Fruit fly (Drosophila melanogaster): Measurements from ENCODE around the gene Cpr65Ay.

Cpr65Ay gene

DNA sequence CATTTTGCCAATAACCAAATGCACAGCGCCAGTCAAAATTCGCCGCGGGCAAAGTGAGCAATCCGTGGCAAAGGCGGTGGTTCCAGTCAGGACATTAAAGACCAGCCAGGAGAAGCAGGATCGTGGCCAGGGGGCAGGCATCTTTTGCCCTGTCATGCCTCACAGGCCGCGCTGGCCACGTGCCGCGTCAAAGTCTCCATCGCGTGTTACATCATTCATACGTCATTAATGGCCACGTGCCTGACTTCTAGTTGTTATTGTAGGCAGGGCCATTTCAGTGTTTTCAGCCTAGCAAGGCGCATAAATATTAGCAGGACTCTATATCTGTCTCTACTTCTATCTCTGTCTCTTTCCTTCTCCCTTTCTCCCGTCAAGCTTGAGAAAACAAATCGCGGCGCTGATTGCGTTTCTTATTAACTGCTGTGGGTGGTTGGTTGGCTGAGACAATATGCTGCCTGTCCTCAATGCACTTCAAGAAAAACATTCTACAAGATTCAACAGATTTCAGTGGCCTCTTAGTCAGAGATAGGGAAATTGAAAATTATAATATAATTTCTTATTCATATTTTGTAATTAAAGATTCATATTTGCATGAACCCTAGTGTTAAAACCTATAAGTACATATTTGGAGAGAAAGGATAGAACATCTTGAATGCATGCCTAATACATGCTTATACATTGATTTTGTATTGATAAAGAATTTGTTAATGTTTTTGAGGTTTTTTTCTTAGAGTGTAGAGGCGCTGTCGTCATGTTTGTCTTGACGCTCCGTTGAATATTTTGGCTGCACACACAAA is 50.0 kb downstream of the Cpr65Ay start (continued):
- TF ChIP-seq klu (GFP tag; IDR thresholded peaks at IDR 0.05), result no peak
- TF ChIP-seq CG11560 (tag; IDR thresholded peaks at IDR 0.05), result no peak
- TF ChIP-seq CG12391 (tag; optimal IDR thresholded peaks at IDR 0.05), result peak; percentile 38
- TF ChIP-seq bsh (GFP tag; optimal IDR thresholded peaks at IDR 0.05), result peak in 1 of 2 experiments; percentile 50
- TF ChIP-seq CG4854 (GFP tag; optimal IDR thresholded peaks at IDR 0.05), result no peak
- no peak for TF ChIP-seq chinmo (GFP tag; IDR thresholded peaks at IDR 0.05; ENCODE audit: partially characterized antibody)
- peak; percentile 23 for TF ChIP-seq nmo (GFP tag; optimal IDR thresholded peaks at IDR 0.05)
- no peak for TF ChIP-seq CG7271 (tag; optimal IDR thresholded peaks at IDR 0.05)
- TF ChIP-seq nau (GFP tag; optimal IDR thresholded peaks at IDR 0.05), result no peak
- no peak for TF ChIP-seq sc (optimal IDR thresholded peaks at IDR 0.05)
- TF ChIP-seq sc (GFP tag; optimal IDR thresholded peaks at IDR 0.05), result peak; percentile 6
- no peak for TF ChIP-seq CG5953 (GFP tag; IDR thresholded peaks at IDR 0.05)
- peak; percentile 43 for TF ChIP-seq phol (tag; optimal IDR thresholded peaks at IDR 0.05)
- peak; percentile 60 for TF ChIP-seq CG2712 (tag; optimal IDR thresholded peaks at IDR 0.05)
- no peak for TF ChIP-seq tll (GFP tag; optimal IDR thresholded peaks at IDR 0.05)
- no peak for TF ChIP-seq sug (tag; optimal IDR thresholded peaks at IDR 0.05)
- no peak for TF ChIP-seq CG13894 (tag; optimal IDR thresholded peaks at IDR 0.05)
- no peak for TF ChIP-seq CG11093 (GFP tag; IDR thresholded peaks at IDR 0.05)
- no peak for TF ChIP-seq Kr (GFP tag; optimal IDR thresholded peaks at IDR 0.05)
- no peak for TF ChIP-seq CG2116 (GFP tag; optimal IDR thresholded peaks at IDR 0.05)
- peak; percentile 50; the same call in 1 of the 3 replicates for TF ChIP-seq CG17361 (GFP tag; IDR thresholded peaks at IDR 0.05)
- TF ChIP-seq fd3F (GFP tag; optimal IDR thresholded peaks at IDR 0.05), result no peak
- TF ChIP-seq toy (GFP tag; IDR thresholded peaks at IDR 0.05), result no peak
- no peak for TF ChIP-seq CG2889 (GFP tag; IDR thresholded peaks at IDR 0.05)
- no peak for TF ChIP-seq tin (GFP tag; optimal IDR thresholded peaks at IDR 0.05)
- TF ChIP-seq CG6765 (GFP tag; optimal IDR thresholded peaks at IDR 0.05), result no peak
- TF ChIP-seq D19A (tag; optimal IDR thresholded peaks at IDR 0.05), result peak; percentile 45
- TF ChIP-seq Atf3 (GFP tag; optimal IDR thresholded peaks at IDR 0.05), result no peak
- TF ChIP-seq CG15601 (tag; optimal IDR thresholded peaks at IDR 0.05), result no peak
- TF ChIP-seq CG15696 (tag; optimal IDR thresholded peaks at IDR 0.05), result peak; percentile 25
- TF ChIP-seq Bteb2 (GFP tag; optimal IDR thresholded peaks at IDR 0.05), result no peak
- no peak for TF ChIP-seq kay (GFP tag; optimal IDR thresholded peaks at IDR 0.05)
- TF ChIP-seq ash1 (GFP tag; optimal IDR thresholded peaks at IDR 0.05), result no peak
- no peak for TF ChIP-seq B-H2 (GFP tag; optimal IDR thresholded peaks at IDR 0.05)
- no peak for TF ChIP-seq CG4360 (GFP tag; IDR thresholded peaks at IDR 0.05)
- TF ChIP-seq CG3838 (GFP tag; optimal IDR thresholded peaks at IDR 0.05), result no peak
- TF ChIP-seq Deaf1 (tag; optimal IDR thresholded peaks at IDR 0.05), result no peak
- TF ChIP-seq Ssrp (tag; optimal IDR thresholded peaks at IDR 0.05), result peak; percentile 34
- no peak for TF ChIP-seq CG34224 (GFP tag; IDR thresholded peaks at IDR 0.05; ENCODE audit: partially characterized antibody)
- no peak for TF ChIP-seq CG7372 (GFP tag; IDR thresholded peaks at IDR 0.05)
- TF ChIP-seq bbx (GFP tag; IDR thresholded peaks at IDR 0.05; ENCODE audit: partially characterized antibody), result no peak
- no peak for TF ChIP-seq MTF-1 (GFP tag; optimal IDR thresholded peaks at IDR 0.05; ENCODE audit: borderline replicate concordance)
- TF ChIP-seq al (GFP tag; IDR thresholded peaks at IDR 0.05), result no peak
- no peak for TF ChIP-seq Ets65A (GFP tag)
- peak; percentile 35 for TF ChIP-seq Oli (tag; optimal IDR thresholded peaks at IDR 0.05)
- peak; percentile 9 for TF ChIP-seq CG8924 (tag; optimal IDR thresholded peaks at IDR 0.05)
- TF ChIP-seq CG10543 (GFP tag; optimal IDR thresholded peaks at IDR 0.05), result no peak
- no peak for TF ChIP-seq CG32767 (GFP tag; IDR thresholded peaks at IDR 0.05)
- TF ChIP-seq C15 (GFP tag; IDR thresholded peaks at IDR 0.05), result no peak
- TF ChIP-seq fru (optimal IDR thresholded peaks at IDR 0.05), result no peak
